Worm (Caenorhabditis elegans) whole organism, L4 larva: Measurements from ENCODE around the gene chhy-1.

Experiments used
- F26F4.8 ChIP-seq: fragments of 200-800 bp; sonication (Bioruptor generic); conservative IDR thresholded peaks from 2 replicates; pipeline ENCODE4 v1.3.6; 2022; ENCODE audit warnings: missing genetic modification characterization, missing compliant biosample characterization
- F37D6.2 ChIP-seq: sonication (generic microtip); optimal IDR thresholded peaks from 2 replicates; lab custom pipeline; 2016; ENCODE audit warnings: mild to moderate bottlenecking, missing genetic modification characterization, missing compliant biosample characterization
- F49E8.2 ChIP-seq: sonication (generic microtip); optimal IDR thresholded peaks from 2 replicates; lab custom pipeline; 2016; ENCODE audit warnings: missing compliant biosample characterization, mild to moderate bottlenecking, missing genetic modification characterization, borderline replicate concordance
- T26A8.4 ChIP-seq: fragments of 200-800 bp; sonication (Bioruptor generic); IDR thresholded peaks from 2 replicates; pipeline ENCODE4 v1.3.6; 2022; ENCODE audit warnings: missing genetic modification characterization, missing compliant biosample characterization
- ZK337.2 ChIP-seq: fragments of 200-800 bp; sonication (Bioruptor generic); IDR thresholded peaks from 2 replicates; pipeline ENCODE4 v1.3.6; 2022; ENCODE audit warnings: missing genetic modification reagents, missing genetic modification characterization, missing compliant biosample characterization
- aha-1 ChIP-seq: fragments of 150-350 bp; peaks from one replicate; lab custom pipeline; 2014; ENCODE audit warnings: missing biosample characterization, missing genetic modification characterization
- arid-1 ChIP-seq: fragments of 200-800 bp; sonication (Bioruptor generic); conservative IDR thresholded peaks from 2 replicates; pipeline ENCODE4 v1.3.6; 2022; ENCODE audit warnings: missing genetic modification reagents, missing genetic modification characterization, missing compliant biosample characterization
- ctbp-1 ChIP-seq: fragments of 200-800 bp; sonication (Bioruptor generic); IDR thresholded peaks from 2 replicates; pipeline ENCODE4 v1.3.6; 2022; ENCODE audit warnings: missing genetic modification reagents, missing genetic modification characterization, missing compliant biosample characterization
- daf-16 ChIP-seq, 3 experiments: sonication (generic microtip); optimal IDR thresholded peaks; 2 replicates each; lab custom pipeline; 2016 to 2017; ENCODE audit warnings: missing genetic modification characterization in 3 of 3, missing genetic modification reagents in 3 of 3, mild to moderate bottlenecking in 2 of 3, missing compliant biosample characterization in 2 of 3, missing biosample characterization in 1 of 3, moderate library complexity in 1 of 3
- daf-19 ChIP-seq: fragments of 200-800 bp; sonication (Bioruptor generic); conservative IDR thresholded peaks from 2 replicates; pipeline ENCODE4 v1.3.6; 2022; ENCODE audit warnings: missing genetic modification characterization, missing compliant biosample characterization
- dmd-8 ChIP-seq: fragments of 200-800 bp; sonication (Bioruptor generic); IDR thresholded peaks from 2 replicates; pipeline ENCODE4 v1.3.6; 2022; ENCODE audit warnings: missing genetic modification characterization, missing compliant biosample characterization
- dmd-9 ChIP-seq: fragments of 200-800 bp; sonication (Bioruptor generic); IDR thresholded peaks from 2 replicates; pipeline ENCODE4 v1.3.6; 2022; ENCODE audit warnings: missing genetic modification reagents, missing genetic modification characterization, missing compliant biosample characterization
- dve-1 ChIP-seq: sonication (generic microtip); optimal IDR thresholded peaks from 2 replicates; lab custom pipeline; 2017; ENCODE audit warnings: antibody characterized with exemption, mild to moderate bottlenecking, missing genetic modification characterization, missing compliant biosample characterization; ENCODE audit not compliant: insufficient read depth
- egl-43 ChIP-seq: fragments of 200-800 bp; sonication (Bioruptor generic); IDR thresholded peaks from 2 replicates; pipeline ENCODE4 v1.3.6; 2022; ENCODE audit warnings: missing genetic modification reagents, missing genetic modification characterization, missing compliant biosample characterization
- fkh-10 ChIP-seq: fragments of 150-350 bp; optimal IDR thresholded peaks from 2 replicates; lab custom pipeline; 2014; ENCODE audit warnings: missing biosample characterization, missing genetic modification reagents, missing genetic modification characterization
- hif-1 ChIP-seq, 2 experiments: sonication (generic microtip); optimal IDR thresholded peaks; 2 replicates each; lab custom pipeline; 2016 to 2017; ENCODE audit warnings: missing compliant biosample characterization in 2 of 2, missing genetic modification characterization in 2 of 2, missing genetic modification reagents in 2 of 2, missing genotype in 2 of 2, mild to moderate bottlenecking in 1 of 2
- hlh-11 ChIP-seq: fragments of 200-800 bp; sonication (Bioruptor generic); optimal IDR thresholded peaks from 2 replicates; lab custom pipeline; 2018; ENCODE audit warnings: mild to moderate bottlenecking, missing genetic modification characterization, missing compliant biosample characterization
- hmg-1.1 ChIP-seq: fragments of 200-800 bp; sonication (Bioruptor generic); IDR thresholded peaks from 2 replicates; pipeline ENCODE4 v1.3.6; 2022; ENCODE audit warnings: missing genetic modification reagents, missing genetic modification characterization, missing compliant biosample characterization
- lin-29 ChIP-seq: fragments of 200-800 bp; sonication (Bioruptor generic); IDR thresholded peaks from 2 replicates; pipeline ENCODE4 v1.3.6; 2022; ENCODE audit warnings: missing genetic modification reagents, missing genetic modification characterization, missing compliant biosample characterization
- lin-39 ChIP-seq: fragments of 150-350 bp; optimal IDR thresholded peaks from 2 replicates; lab custom pipeline; 2014; ENCODE audit warnings: missing biosample characterization, missing genetic modification reagents, missing genetic modification characterization
- lsy-2 ChIP-seq, 2 experiments: fragments of 150-350 bp in 1 of 2; sonication (generic microtip) in 1 of 2; optimal IDR thresholded peaks; 2 replicates each; lab custom pipeline; 2014 to 2017; ENCODE audit warnings: missing biosample characterization in 2 of 2, missing genetic modification characterization in 2 of 2
- mdl-1 ChIP-seq, 2 experiments: fragments of 150-350 bp in 1 of 2; sonication (generic microtip) in 1 of 2; optimal IDR thresholded peaks; 2 replicates each; lab custom pipeline; 2014 to 2017; ENCODE audit warnings: missing biosample characterization in 2 of 2, missing genetic modification characterization in 2 of 2
- mep-1 ChIP-seq: fragments of 150-350 bp; sonication (generic microtip); optimal IDR thresholded peaks from 3 replicates; lab custom pipeline; 2014; ENCODE audit warnings: missing biosample characterization, missing genetic modification characterization
- mxl-2 ChIP-seq: fragments of 200-800 bp; sonication (Bioruptor generic); conservative IDR thresholded peaks from 2 replicates; pipeline ENCODE4 v1.3.6; 2022; ENCODE audit warnings: missing genetic modification reagents, missing genetic modification characterization, missing compliant biosample characterization
- nhr-102 ChIP-seq: sonication (generic microtip); optimal IDR thresholded peaks from 2 replicates; lab custom pipeline; 2016; ENCODE audit warnings: mild to moderate bottlenecking, missing genetic modification characterization, moderate library complexity, missing compliant biosample characterization
- nhr-111 ChIP-seq: fragments of 200-800 bp; sonication (Bioruptor generic); optimal IDR thresholded peaks from 2 replicates; lab custom pipeline; 2018; ENCODE audit warnings: mild to moderate bottlenecking, missing genetic modification characterization, missing compliant biosample characterization
- nhr-28 ChIP-seq: fragments of 150-350 bp; optimal IDR thresholded peaks from 2 replicates; lab custom pipeline; 2014; ENCODE audit warnings: missing biosample characterization, missing genetic modification characterization
- nhr-41 ChIP-seq: fragments of 200-800 bp; sonication (Bioruptor generic); IDR thresholded peaks from 2 replicates; pipeline ENCODE4 v1.3.6; 2022; ENCODE audit warnings: missing genetic modification reagents, missing genetic modification characterization, missing compliant biosample characterization
- nhr-42 ChIP-seq: fragments of 200-800 bp; sonication (Bioruptor generic); IDR thresholded peaks from 2 replicates; pipeline ENCODE4 v1.3.6; 2022; ENCODE audit warnings: missing genetic modification characterization, missing compliant biosample characterization
- nhr-48 ChIP-seq: sonication (generic microtip); optimal IDR thresholded peaks from 2 replicates; lab custom pipeline; 2016; ENCODE audit warnings: mild to moderate bottlenecking, missing genetic modification characterization, missing compliant biosample characterization
- nhr-6 ChIP-seq: fragments of 150-350 bp; optimal IDR thresholded peaks from 2 replicates; lab custom pipeline; 2014; ENCODE audit warnings: missing biosample characterization, missing genetic modification characterization
- nhr-77 ChIP-seq: fragments of 150-350 bp; optimal IDR thresholded peaks from 2 replicates; lab custom pipeline; 2014; ENCODE audit warnings: missing biosample characterization, missing genetic modification characterization
- saeg-2 ChIP-seq: fragments of 200-800 bp; sonication (Bioruptor generic); IDR thresholded peaks from 2 replicates; pipeline ENCODE4 v1.3.6; 2022; ENCODE audit warnings: missing genetic modification reagents, missing genetic modification characterization, missing compliant biosample characterization
- set-16 ChIP-seq: fragments of 200-800 bp; sonication (Bioruptor generic); IDR thresholded peaks from 2 replicates; pipeline ENCODE4 v1.3.6; 2022; ENCODE audit warnings: missing genetic modification reagents, missing genetic modification characterization, missing compliant biosample characterization
- skn-1 ChIP-seq: fragments of 150-350 bp; optimal IDR thresholded peaks from 2 replicates; lab custom pipeline; 2014; ENCODE audit warnings: missing biosample characterization, missing genetic modification characterization
- snpc-1.2 ChIP-seq: fragments of 200-800 bp; sonication (Bioruptor generic); IDR thresholded peaks from 2 replicates; pipeline ENCODE4 v1.3.6; 2022; ENCODE audit warnings: missing genetic modification reagents, missing genetic modification characterization, missing compliant biosample characterization
- snpc-4 ChIP-seq: fragments of 150-350 bp; optimal IDR thresholded peaks from 2 replicates; lab custom pipeline; 2014; ENCODE audit warnings: missing biosample characterization, missing genetic modification characterization
- spr-3 ChIP-seq: fragments of 200-800 bp; sonication (Bioruptor generic); optimal IDR thresholded peaks from 2 replicates; lab custom pipeline; 2018; ENCODE audit warnings: mild to moderate bottlenecking, missing genetic modification characterization, missing compliant biosample characterization
- tag-97 ChIP-seq: fragments of 200-800 bp; sonication (Bioruptor generic); IDR thresholded peaks from 2 replicates; pipeline ENCODE4 v1.3.6; 2022; ENCODE audit warnings: missing genetic modification characterization, missing compliant biosample characterization
- unc-39 ChIP-seq: sonication (generic microtip); optimal IDR thresholded peaks from 2 replicates; lab custom pipeline; 2017; ENCODE audit warnings: missing biosample characterization, missing genetic modification characterization
- unc-62 ChIP-seq, 3 experiments: fragments of 150-350 bp in 1 of 3; sonication (generic microtip); optimal IDR thresholded peaks in 2 of 3; peaks in 1 of 3; 1 replicate in 1 of 3; 2 replicates in 2 of 3; lab custom pipeline; 2014 to 2017; ENCODE audit warnings: missing biosample characterization in 3 of 3, missing genetic modification characterization in 3 of 3, missing genetic modification reagents in 3 of 3, missing genotype in 1 of 3
- zag-1 ChIP-seq: fragments of 150-350 bp; optimal IDR thresholded peaks from 2 replicates; lab custom pipeline; 2014; ENCODE audit warnings: missing biosample characterization, missing genetic modification characterization
- zip-11 ChIP-seq: fragments of 200-800 bp; sonication (Bioruptor generic); IDR thresholded peaks from 2 replicates; pipeline ENCODE4 v1.3.6; 2022; ENCODE audit warnings: missing genetic modification characterization, missing compliant biosample characterization

The chhy-1 gene

ce11 chrII:8569038-8569977, 48.1 kb downstream of the chhy-1 start, which contains the start of the genes col-38 and rpl-5 (continued):
- TF ChIP-seq dmd-9 (GFP tag; lab: Robert Waterston, UW): no peak
- TF ChIP-seq, all 104 proteins: peak for 44

DNA sequence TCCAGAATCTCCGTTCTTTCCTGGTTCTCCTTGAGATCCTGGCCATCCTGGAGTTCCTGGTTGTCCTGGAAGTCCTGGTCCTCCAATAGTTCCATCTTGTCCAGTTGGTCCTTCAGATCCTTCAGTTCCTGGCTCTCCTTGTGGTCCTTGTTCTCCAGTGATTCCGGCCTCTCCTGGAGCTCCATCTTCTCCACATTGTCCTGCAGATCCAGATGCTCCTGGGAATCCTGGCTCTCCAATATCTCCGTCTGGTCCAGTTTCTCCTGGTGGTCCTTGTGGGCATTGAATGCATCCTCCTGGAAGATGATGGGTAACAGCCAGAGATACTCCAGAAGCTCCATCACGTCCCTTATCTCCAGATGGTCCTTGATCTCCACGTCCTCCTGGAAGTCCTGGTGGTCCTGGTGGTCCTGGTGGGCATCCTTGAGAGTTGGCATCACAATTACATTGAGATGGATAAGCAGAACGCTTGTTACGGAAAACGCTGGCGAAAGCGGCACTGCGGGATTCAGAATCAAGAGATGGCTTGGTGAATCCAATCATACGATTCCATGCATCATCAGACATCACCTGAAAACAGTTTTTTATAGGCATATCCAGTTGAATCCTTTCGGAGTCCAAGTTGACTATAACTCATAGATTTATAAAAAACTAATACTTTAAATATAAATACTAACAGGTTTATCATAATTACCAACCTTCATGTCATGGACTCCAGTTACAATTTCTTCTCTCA, 49.0 kb downstream of the chhy-1 start:
- TF ChIP-seq lsy-2 (tag; optimal IDR thresholded peaks at IDR 0.05; lab: Kevin White, UChicago): no peak
- no peak for TF ChIP-seq arid-1
- peak; percentile 53; the same call in 1 of the 2 replicates for TF ChIP-seq T26A8.4 (GFP tag; lab: Robert Waterston, UW)
- TF ChIP-seq unc-62 (GFP tag; optimal IDR thresholded peaks at IDR 0.05 in 1 of 2; lab: Kevin White, UChicago): peak in 1 of 2 experiments; percentile 69
- no peak for TF ChIP-seq unc-62 (tag; optimal IDR thresholded peaks at IDR 0.05; lab: Kevin White, UChicago)
- TF ChIP-seq set-16 (GFP tag; lab: Robert Waterston, UW): peak; percentile 63
- no peak for TF ChIP-seq snpc-1.2 (GFP tag; lab: Robert Waterston, UW)
- no peak for TF ChIP-seq daf-19
- TF ChIP-seq snpc-4 (tag; lab: Kevin White, UChicago): no peak
- 0 out of 2 replicates have a peak, but pooled peaks have one; percentile 69 for TF ChIP-seq egl-43 (GFP tag; lab: Robert Waterston, UW)
- 0 out of 2 replicates have a peak, but pooled peaks have one; percentile 19 for TF ChIP-seq saeg-2
- TF ChIP-seq nhr-111 (GFP tag; lab: Kevin White, UChicago): no peak
- no peak for TF ChIP-seq hmg-1.1 (GFP tag; lab: Robert Waterston, UW)
- no peak for TF ChIP-seq dmd-8
- TF ChIP-seq fkh-10 (GFP tag; lab: Kevin White, UChicago): no peak
- no peak for TF ChIP-seq lin-29

- TF ChIP-seq dmd-8 (no peak), aha-1 (tag; lab: Kevin White, UChicago) (no peak), arid-1 (no peak), nhr-77 (tag; lab: Kevin White, UChicago) (peak; percentile 93), F26F4.8 (GFP tag; lab: Robert Waterston, UW) (no peak), mdl-1 (tag; optimal IDR thresholded peaks at IDR 0.05; lab: Kevin White, UChicago) (no peak), zip-11 (GFP tag; lab: Robert Waterston, UW) (no peak), dve-1 (peak; percentile 92), ZK337.2 (no peak), mxl-2 (GFP tag; lab: Robert Waterston, UW) (no peak), skn-1 (tag; lab: Kevin White, UChicago) (no peak), nhr-28 (tag; lab: Kevin White, UChicago) (peak; percentile 95), hlh-11 (tag; lab: Kevin White, UChicago) (peak; percentile 82), spr-3 (GFP tag; lab: Kevin White, UChicago) (no peak), zag-1 (tag; lab: Kevin White, UChicago) (no peak), daf-16 (GFP tag; optimal IDR thresholded peaks at IDR 0.05; lab: Kevin White, UChicago) (peak in 1 of 2 experiments; percentile 14), daf-16 (tag; optimal IDR thresholded peaks at IDR 0.05; lab: Kevin White, UChicago) (peak; percentile 84), lin-39 (no peak), unc-39 (tag; lab: Kevin White, UChicago) (no peak), F49E8.2 (tag; lab: Kevin White, UChicago) (no peak), nhr-48 (tag; lab: Kevin White, UChicago) (peak; percentile 30), ctbp-1 (GFP tag; lab: Robert Waterston, UW) (no peak), F37D6.2 (tag; lab: Kevin White, UChicago) (no peak), tag-97 (GFP tag; lab: Robert Waterston, UW) (no peak), nhr-102 (tag; lab: Kevin White, UChicago) (peak; percentile 3), nhr-6 (tag; lab: Kevin White, UChicago) (no peak), nhr-41 (no peak), nhr-42 (no peak), mep-1 (tag; lab: Kevin White, UChicago) (peak; percentile 68), hif-1 (tag; optimal IDR thresholded peaks at IDR 0.05; lab: Kevin White, UChicago) (no peak)
These were observed 50.6 kb downstream of the chhy-1 start, which contains the start of gene F54C9.3 for ce11 chrII:8566806-8567266. TSS of gene F54C9.3 (minus strand) at chrII:8566856.
